Worm (Caenorhabditis elegans) whole organism, L4/young adult: ENCODE results near the gene cks-1.

Experiments used
- W03F9.2 ChIP-seq: fragments of 150-350 bp; optimal IDR thresholded peaks from 2 replicates; lab custom pipeline; 2014; ENCODE audit warnings: missing biosample characterization, missing genetic modification characterization
- dao-5 ChIP-seq: sonication (generic microtip); optimal IDR thresholded peaks from 2 replicates; lab custom pipeline; 2016; ENCODE audit warnings: missing genotype, missing genetic modification characterization, moderate library complexity, missing compliant biosample characterization
- him-1 ChIP-seq: sonication (generic microtip); optimal IDR thresholded peaks from 2 replicates; lab custom pipeline; 2016; ENCODE audit warnings: missing genotype, missing genetic modification reagents, missing genetic modification characterization, missing compliant biosample characterization

DNA sequence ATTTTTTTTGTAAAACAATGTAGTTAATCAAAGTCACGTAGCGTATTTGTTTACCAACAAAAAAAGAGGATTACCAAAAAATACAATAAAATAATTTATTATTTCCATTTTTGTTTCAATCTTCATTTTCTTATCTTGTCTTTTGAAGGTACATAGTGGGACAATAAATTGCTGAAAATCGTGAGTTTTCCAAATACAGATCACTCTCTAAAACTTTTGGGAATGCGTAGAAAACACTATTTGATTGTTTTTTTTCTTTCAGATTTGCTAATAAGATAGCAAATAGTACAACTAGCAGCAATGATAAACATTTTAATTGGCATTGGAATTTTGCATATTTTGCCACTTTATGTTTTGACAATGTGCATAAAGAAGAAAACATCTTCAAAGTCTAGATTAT lies 12.3 kb upstream of the cks-1 start, which contains the start of gene C28C12.1:
- TF ChIP-seq dao-5 (tag; lab: Kevin White, UChicago) (no peak), W03F9.2 (tag; lab: Kevin White, UChicago) (no peak), him-1 (no peak)
